Fruit fly (Drosophila melanogaster): ENCODE data around the gene CG13081.
A peak's percentile ranks its signal among the peaks of the same experiment; 100 is the strongest.

Gene CG13081

dm6 chr2L:19572496-19573317 is 32.3 kb downstream of the CG13081 start:
- TF ChIP-seq D1 (tag; optimal IDR thresholded peaks at IDR 0.05) (peak; percentile 89), CG9948 (tag; optimal IDR thresholded peaks at IDR 0.05) (peak; percentile 93), CG14655 (GFP tag; optimal IDR thresholded peaks at IDR 0.05) (peak; percentile 96), CG17806 (tag; optimal IDR thresholded peaks at IDR 0.05) (peak; percentile 93), fd96Ca (GFP tag; IDR thresholded peaks at IDR 0.05) (peak; percentile 59; the same call in 1 of the 3 replicates), CG8301 (tag; optimal IDR thresholded peaks at IDR 0.05) (peak; percentile 96), rn (GFP tag; IDR thresholded peaks at IDR 0.05) (peak; percentile 28; the same call in 1 of the 2 replicates), CG8159 (tag; optimal IDR thresholded peaks at IDR 0.05) (peak; percentile 95), EcR (GFP tag; optimal IDR thresholded peaks at IDR 0.05) (peak; percentile 96), CG12605 (GFP tag; IDR thresholded peaks at IDR 0.05) (peak; percentile 50; the same call in 1 of the 2 replicates), CG34367 (tag; optimal IDR thresholded peaks at IDR 0.05) (peak; percentile 89), Pif1A (GFP tag; optimal IDR thresholded peaks at IDR 0.05) (peak; percentile 95), Snoo (tag; optimal IDR thresholded peaks at IDR 0.05) (peak; percentile 91), gl (tag; optimal IDR thresholded peaks at IDR 0.05) (peak; percentile 83), Pif1B (GFP tag; optimal IDR thresholded peaks at IDR 0.05) (peak; percentile 92), CG10348 (GFP tag; IDR thresholded peaks at IDR 0.05) (no peak; the same call in none of the 2 replicates), Ets98B (GFP tag; IDR thresholded peaks at IDR 0.05) (peak; percentile 71), CG4496 (GFP tag; IDR thresholded peaks at IDR 0.05) (peak; percentile 60; the same call in 2 of the 3 replicates), CG15710 (tag; optimal IDR thresholded peaks at IDR 0.05) (peak; percentile 92), CG32121 (GFP tag; IDR thresholded peaks at IDR 0.05) (peak; percentile 78), CG13204 (GFP tag; optimal IDR thresholded peaks at IDR 0.05) (peak; percentile 83)

DNA sequence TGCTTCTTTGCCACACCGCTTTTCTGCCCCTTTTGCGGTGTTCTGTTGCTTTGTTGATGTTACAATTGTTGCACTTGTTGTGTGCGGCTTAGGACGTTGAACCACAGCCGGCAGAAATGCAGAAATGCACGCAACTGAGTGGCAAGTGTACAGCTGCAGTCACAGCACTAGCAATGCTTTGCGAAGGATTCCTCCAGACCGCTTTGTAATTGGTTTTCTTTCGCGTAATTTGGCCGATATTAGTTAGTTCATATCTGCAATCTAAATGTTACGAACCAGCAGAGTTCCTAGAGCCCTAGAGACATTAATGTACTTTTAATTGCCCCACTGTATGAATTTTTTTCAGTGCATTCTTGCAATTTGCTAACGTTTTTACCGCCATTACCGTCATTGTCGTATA is 34.0 kb downstream of the CG13081 start:
- TF ChIP-seq EcR (GFP tag; optimal IDR thresholded peaks at IDR 0.05) (peak; percentile 93), fd96Ca (GFP tag; IDR thresholded peaks at IDR 0.05) (peak; percentile 77), CG8159 (tag; optimal IDR thresholded peaks at IDR 0.05) (peak; percentile 42), CG17806 (tag; optimal IDR thresholded peaks at IDR 0.05) (peak; percentile 60), CG34367 (tag; optimal IDR thresholded peaks at IDR 0.05) (peak; percentile 37), CG15710 (tag; optimal IDR thresholded peaks at IDR 0.05) (no peak), rn (GFP tag; IDR thresholded peaks at IDR 0.05) (0 out of 2 replicates have a peak, but pooled peaks have one; percentile 29), CG13204 (GFP tag; optimal IDR thresholded peaks at IDR 0.05) (no peak), CG9948 (tag; optimal IDR thresholded peaks at IDR 0.05) (peak; percentile 42), CG10348 (GFP tag; IDR thresholded peaks at IDR 0.05) (no peak), CG32121 (GFP tag; IDR thresholded peaks at IDR 0.05) (0 out of 2 replicates have a peak, but pooled peaks have one; percentile 16), Pif1B (GFP tag; optimal IDR thresholded peaks at IDR 0.05) (peak; percentile 39), Snoo (tag; optimal IDR thresholded peaks at IDR 0.05) (peak; percentile 4), CG12605 (GFP tag; IDR thresholded peaks at IDR 0.05) (no peak), CG14655 (GFP tag; optimal IDR thresholded peaks at IDR 0.05) (peak; percentile 82), Ets98B (GFP tag; IDR thresholded peaks at IDR 0.05) (no peak), CG4496 (GFP tag; IDR thresholded peaks at IDR 0.05) (peak; percentile 77), CG8301 (tag; optimal IDR thresholded peaks at IDR 0.05) (peak; percentile 75), gl (tag; optimal IDR thresholded peaks at IDR 0.05) (peak; percentile 6), D1 (tag; optimal IDR thresholded peaks at IDR 0.05) (no peak), Pif1A (GFP tag; optimal IDR thresholded peaks at IDR 0.05) (peak; percentile 58)

DNA sequence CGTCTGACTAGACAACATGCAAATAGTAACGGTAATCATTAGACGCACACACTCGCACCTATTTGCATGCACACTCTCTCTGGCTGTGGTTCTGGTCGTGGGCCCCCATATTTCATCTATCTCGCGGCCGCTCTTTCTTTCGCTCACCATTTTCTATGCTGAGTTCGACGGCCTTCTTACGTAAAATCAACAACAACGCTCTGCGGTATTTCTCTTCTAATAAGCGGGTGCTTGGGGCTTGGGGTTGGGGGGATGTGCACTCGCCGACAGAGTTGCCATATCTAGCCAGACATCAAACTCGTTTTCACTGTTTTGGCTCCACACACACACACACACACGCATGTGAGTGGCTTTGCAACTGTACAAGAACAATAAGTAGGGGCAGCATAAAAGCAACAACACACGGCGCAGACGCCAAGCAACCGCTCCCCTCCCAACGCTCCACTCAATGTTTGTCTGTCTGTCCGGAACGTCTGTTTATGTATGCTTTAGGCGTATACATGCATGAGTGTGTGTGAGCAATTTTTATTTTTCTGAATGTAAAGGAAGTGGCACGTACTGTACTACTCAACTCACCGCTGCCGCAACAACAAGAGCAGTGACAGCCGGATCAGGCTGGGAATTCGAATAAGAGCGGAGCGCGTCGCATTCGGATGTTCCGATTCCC is 34.7 kb downstream of the CG13081 start:
- peak; percentile 88 for TF ChIP-seq EcR (GFP tag; optimal IDR thresholded peaks at IDR 0.05)
- TF ChIP-seq CG13204 (GFP tag; optimal IDR thresholded peaks at IDR 0.05) = no peak
- TF ChIP-seq Pif1B (GFP tag; optimal IDR thresholded peaks at IDR 0.05) = no peak
- TF ChIP-seq CG32121 (GFP tag; IDR thresholded peaks at IDR 0.05) = no peak
- TF ChIP-seq CG12605 (GFP tag; IDR thresholded peaks at IDR 0.05) = no peak
- no peak for TF ChIP-seq gl (tag; optimal IDR thresholded peaks at IDR 0.05)
- peak; percentile 40; the same call in 1 of the 3 replicates for TF ChIP-seq fd96Ca (GFP tag; IDR thresholded peaks at IDR 0.05)

DNA sequence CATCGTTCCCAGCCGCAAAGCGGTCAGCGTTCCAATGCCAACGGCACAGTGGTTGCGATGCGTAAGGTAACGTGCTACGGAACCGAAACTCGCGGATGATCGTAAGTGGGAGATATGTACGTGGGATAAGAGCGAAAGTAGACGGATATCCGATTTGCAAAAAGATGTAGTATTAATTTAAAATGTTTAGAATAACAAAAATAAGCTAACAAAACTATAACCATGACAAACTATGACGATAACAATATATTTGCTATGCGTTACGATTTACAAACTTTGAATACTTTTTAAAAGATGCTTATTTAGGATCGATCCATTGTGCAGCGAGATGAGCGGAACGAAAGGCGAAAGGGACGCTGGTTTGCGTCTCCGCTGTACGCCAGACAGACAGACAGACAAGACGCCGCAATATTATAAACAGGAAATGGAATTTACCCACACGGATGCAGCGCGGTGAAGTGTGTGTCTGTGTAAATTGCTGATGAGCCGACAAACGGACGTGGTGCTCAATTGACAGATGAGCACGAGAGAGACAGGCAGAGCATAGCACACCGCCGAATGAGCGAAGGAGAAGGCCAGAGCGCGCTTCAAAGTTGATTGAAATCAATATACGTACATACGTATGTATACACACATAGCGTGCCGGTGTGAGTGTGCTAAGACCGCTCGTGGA is 35.4 kb downstream of the CG13081 start:
- TF ChIP-seq CG4496 (GFP tag; IDR thresholded peaks at IDR 0.05) (peak; percentile 92), CG13204 (GFP tag; optimal IDR thresholded peaks at IDR 0.05) (peak; percentile 91), D1 (tag; optimal IDR thresholded peaks at IDR 0.05) (peak; percentile 94), CG10348 (GFP tag; IDR thresholded peaks at IDR 0.05) (peak; percentile 85), Pif1B (GFP tag; optimal IDR thresholded peaks at IDR 0.05) (peak; percentile 93), Snoo (tag; optimal IDR thresholded peaks at IDR 0.05) (peak; percentile 93), CG14655 (GFP tag; optimal IDR thresholded peaks at IDR 0.05) (peak; percentile 99), CG8159 (tag; optimal IDR thresholded peaks at IDR 0.05) (peak; percentile 97), CG12605 (GFP tag; IDR thresholded peaks at IDR 0.05) (peak; percentile 82), rn (GFP tag; IDR thresholded peaks at IDR 0.05) (peak; percentile 83), CG34367 (tag; optimal IDR thresholded peaks at IDR 0.05) (peak; percentile 96), CG9948 (tag; optimal IDR thresholded peaks at IDR 0.05) (peak; percentile 98), gl (tag; optimal IDR thresholded peaks at IDR 0.05) (peak; percentile 86), CG32121 (GFP tag; IDR thresholded peaks at IDR 0.05) (peak; percentile 91), CG8301 (tag; optimal IDR thresholded peaks at IDR 0.05) (peak; percentile 98), fd96Ca (GFP tag; IDR thresholded peaks at IDR 0.05) (peak; percentile 95), Pif1A (GFP tag; optimal IDR thresholded peaks at IDR 0.05) (peak; percentile 96), CG17806 (tag; optimal IDR thresholded peaks at IDR 0.05) (peak; percentile 95), Ets98B (GFP tag; IDR thresholded peaks at IDR 0.05) (peak; percentile 88), EcR (GFP tag; optimal IDR thresholded peaks at IDR 0.05) (peak; percentile 43), CG15710 (tag; optimal IDR thresholded peaks at IDR 0.05) (peak; percentile 95)

Data from whole organism, pupa.